Fruit fly (Drosophila melanogaster): ENCODE results near the gene nAChRbeta1.
A peak's percentile ranks its signal among the peaks of the same experiment; 100 is the strongest.

The nAChRbeta1 gene

dm6 chr3L:4407743-4408142, 21.4 kb upstream of the nAChRbeta1 start:
- TF ChIP-seq woc (GFP tag; optimal IDR thresholded peaks at IDR 0.05) (no peak), ey (GFP tag; optimal IDR thresholded peaks at IDR 0.05) (peak; percentile 21), OdsH (GFP tag; optimal IDR thresholded peaks at IDR 0.05) (no peak), dsf (GFP tag; optimal IDR thresholded peaks at IDR 0.05; ENCODE audit: borderline replicate concordance) (no peak), br (GFP tag; optimal IDR thresholded peaks at IDR 0.05) (peak; percentile 21), brk (GFP tag; optimal IDR thresholded peaks at IDR 0.05) (no peak), lola (GFP tag; optimal IDR thresholded peaks at IDR 0.05) (no peak), h (GFP tag; optimal IDR thresholded peaks at IDR 0.05) (peak; percentile 40), foxo (GFP tag; optimal IDR thresholded peaks at IDR 0.05) (peak in 1 of 2 experiments; percentile 39), pan (optimal IDR thresholded peaks at IDR 0.05) (no peak), Myc (optimal IDR thresholded peaks at IDR 0.05) (no peak), tai (GFP tag; optimal IDR thresholded peaks at IDR 0.05) (peak; percentile 27), fru (GFP tag; optimal IDR thresholded peaks at IDR 0.05) (peak; percentile 15), Jra (GFP tag; optimal IDR thresholded peaks at IDR 0.05) (no peak), Vsx2 (GFP tag; optimal IDR thresholded peaks at IDR 0.05; ENCODE audit: partially characterized antibody) (no peak), Abd-B (GFP tag; optimal IDR thresholded peaks at IDR 0.05) (no peak), sage (GFP tag; optimal IDR thresholded peaks at IDR 0.05) (no peak), HLH106 (tag; optimal IDR thresholded peaks at IDR 0.05) (peak; percentile 18), GATAd (GFP tag; optimal IDR thresholded peaks at IDR 0.05) (no peak), rgr (GFP tag; optimal IDR thresholded peaks at IDR 0.05) (peak; percentile 40), sv (GFP tag; optimal IDR thresholded peaks at IDR 0.05) (no peak)

- TF ChIP-seq Rel (GFP tag; optimal IDR thresholded peaks at IDR 0.05) (no peak), Rel (tag; optimal IDR thresholded peaks at IDR 0.05) (peak; percentile 96), Vsx2 (GFP tag; optimal IDR thresholded peaks at IDR 0.05; ENCODE audit: partially characterized antibody) (peak; percentile 68), fru (GFP tag; optimal IDR thresholded peaks at IDR 0.05) (peak; percentile 36), OdsH (GFP tag; optimal IDR thresholded peaks at IDR 0.05) (no peak), woc (GFP tag; optimal IDR thresholded peaks at IDR 0.05) (peak; percentile 28), psq (GFP tag; optimal IDR thresholded peaks at IDR 0.05) (peak; percentile 64), jim (GFP tag; optimal IDR thresholded peaks at IDR 0.05) (peak; percentile 81), foxo (GFP tag; optimal IDR thresholded peaks at IDR 0.05) (peak in 1 of 2 experiments; percentile 38), Hr78 (GFP tag; optimal IDR thresholded peaks at IDR 0.05) (no peak), h (GFP tag; optimal IDR thresholded peaks at IDR 0.05) (peak; percentile 8), Mio (GFP tag; optimal IDR thresholded peaks at IDR 0.05) (no peak)
These were observed 20.6 kb upstream of the nAChRbeta1 start for dm6 chr3L:4408313-4409133.

DNA sequence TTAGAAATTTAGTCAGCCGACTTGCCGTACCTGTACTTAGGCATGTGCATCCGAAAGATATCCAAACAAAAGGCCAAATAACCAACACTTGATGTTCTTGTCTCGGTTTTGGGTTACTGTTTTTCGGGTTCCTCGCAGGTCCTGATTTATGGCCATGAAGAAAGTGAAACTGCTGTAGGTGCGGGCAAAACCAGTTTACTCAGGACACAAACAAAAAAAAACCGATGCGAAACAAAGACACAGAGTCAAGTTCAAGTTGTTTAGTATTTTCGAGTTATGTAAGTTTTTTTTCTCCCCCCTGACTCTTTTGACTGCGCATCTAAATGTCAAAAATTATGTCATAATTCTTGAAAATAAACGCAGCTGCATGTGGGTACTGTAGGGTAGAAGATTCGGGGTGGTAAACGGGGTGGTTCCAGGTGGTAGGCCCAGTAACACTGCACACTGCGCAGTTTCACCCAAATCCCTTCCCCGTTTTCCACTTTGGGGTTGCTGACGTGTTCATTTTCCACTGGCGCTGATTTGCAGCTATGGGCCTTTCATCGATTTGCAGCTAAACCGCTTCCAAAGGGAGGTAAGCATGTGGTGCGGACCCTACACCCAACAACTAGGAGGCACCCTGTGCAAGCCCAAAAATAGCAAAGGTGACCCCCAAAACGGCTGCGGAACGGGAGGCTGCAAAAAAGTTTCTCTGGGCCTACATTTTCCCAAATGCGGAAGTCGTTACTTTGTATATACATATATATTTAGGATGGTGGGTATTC, 19.8 kb upstream of the nAChRbeta1 start:
- TF ChIP-seq dmrt93B (GFP tag; optimal IDR thresholded peaks at IDR 0.05) (no peak), Vsx2 (GFP tag; optimal IDR thresholded peaks at IDR 0.05; ENCODE audit: partially characterized antibody) (peak; percentile 47)

- TF ChIP-seq ey (GFP tag; optimal IDR thresholded peaks at IDR 0.05) = no peak
- no peak for TF ChIP-seq CG9705 (GFP tag; optimal IDR thresholded peaks at IDR 0.05)
- no peak for TF ChIP-seq Vsx2 (GFP tag; optimal IDR thresholded peaks at IDR 0.05; ENCODE audit: partially characterized antibody)
These were observed 19.1 kb upstream of the nAChRbeta1 start for dm6 chr3L:4409898-4410629.

All from whole organism, wandering third instar larva.